Fruit fly (Drosophila melanogaster) whole organism, embryonic: Measurements from ENCODE around the gene Pfdn2.
A peak's percentile ranks its signal among the peaks of the same experiment; 100 is the strongest.

Experiments used
- B-H2 ChIP-seq: fragments of 200-800 bp; sonication (Bioruptor generic); optimal IDR thresholded peaks from 2 replicates; lab custom pipeline; 2018; ENCODE audit warnings: missing biosample characterization, mild to moderate bottlenecking, missing genetic modification characterization
- BEAF-32 ChIP-seq: fragments of 200-800 bp; sonication (Bioruptor generic); optimal IDR thresholded peaks from 3 replicates; lab custom pipeline; 2017; ENCODE audit warnings: missing biosample characterization, missing genetic modification characterization, mild to moderate bottlenecking, moderate library complexity, missing genetic modification reagents
- Blimp-1 ChIP-seq: fragments of 200-800 bp; sonication (Bioruptor generic); optimal IDR thresholded peaks from 3 replicates; lab custom pipeline; 2018; ENCODE audit warnings: missing biosample characterization, missing genetic modification characterization, mild to moderate bottlenecking, moderate library complexity, missing genetic modification reagents
- CG10366 ChIP-seq: fragments of 200-800 bp; sonication (Bioruptor generic); IDR thresholded peaks from 2 replicates; pipeline ENCODE4 v1.3.6; 2022; ENCODE audit warnings: missing biosample characterization, missing genetic modification characterization
- CG10543 ChIP-seq: fragments of 200-800 bp; sonication (Bioruptor generic); optimal IDR thresholded peaks from 3 replicates; lab custom pipeline; 2017; ENCODE audit warnings: missing biosample characterization, mild to moderate bottlenecking, missing genetic modification characterization, moderate library complexity
- CG11456 ChIP-seq: fragments of 200-800 bp; sonication (Bioruptor generic); IDR thresholded peaks from 3 replicates; pipeline ENCODE4 v1.3.6; 2022; ENCODE audit warnings: missing biosample characterization, missing genetic modification characterization
- CG12769 ChIP-seq: fragments of 200-800 bp; sonication (Bioruptor generic); optimal IDR thresholded peaks from 2 replicates; lab custom pipeline; 2019; ENCODE audit warnings: missing biosample characterization, mild to moderate bottlenecking, missing genetic modification characterization, moderate library complexity
- CG15601 ChIP-seq: fragments of 200-800 bp; sonication (Bioruptor generic); optimal IDR thresholded peaks from 3 replicates; lab custom pipeline; 2019; ENCODE audit warnings: missing biosample characterization, mild to moderate bottlenecking, missing genetic modification characterization, moderate library complexity
- CG17385 ChIP-seq: fragments of 200-800 bp; sonication (Bioruptor generic); optimal IDR thresholded peaks from 3 replicates; lab custom pipeline; 2018; ENCODE audit warnings: missing biosample characterization, mild to moderate bottlenecking, missing genetic modification characterization
- CG17802 ChIP-seq: fragments of 200-800 bp; sonication (Bioruptor generic); optimal IDR thresholded peaks from 2 replicates; lab custom pipeline; 2018; ENCODE audit warnings: missing biosample characterization, mild to moderate bottlenecking, missing genetic modification characterization, moderate library complexity
- CG17912 ChIP-seq: fragments of 200-800 bp; sonication (Bioruptor generic); optimal IDR thresholded peaks from 2 replicates; lab custom pipeline; 2018; ENCODE audit warnings: missing biosample characterization, mild to moderate bottlenecking, missing genetic modification characterization
- CG18476 ChIP-seq: fragments of 200-800 bp; sonication (Bioruptor generic); optimal IDR thresholded peaks from 2 replicates; lab custom pipeline; 2016; ENCODE audit warnings: missing biosample characterization, mild to moderate bottlenecking, missing genetic modification characterization
- CG18599 ChIP-seq: fragments of 200-800 bp; sonication (Bioruptor generic); optimal IDR thresholded peaks from 3 replicates; lab custom pipeline; 2017; ENCODE audit warnings: missing biosample characterization, missing genetic modification characterization, mild to moderate bottlenecking, moderate library complexity, missing genetic modification reagents
- CG2129 ChIP-seq: fragments of 200-800 bp; sonication (Bioruptor generic); IDR thresholded peaks from 2 replicates; pipeline ENCODE4 v1.3.6; 2022; ENCODE audit warnings: missing biosample characterization, missing genetic modification characterization; ENCODE audit not compliant: partially characterized antibody
- CG2199 ChIP-seq: fragments of 200-800 bp; sonication (Bioruptor generic); IDR thresholded peaks from 3 replicates; pipeline ENCODE4 v1.3.6; 2022; ENCODE audit warnings: missing biosample characterization, missing genetic modification characterization
- CG2202 ChIP-seq: fragments of 200-800 bp; sonication (Bioruptor generic); optimal IDR thresholded peaks from 2 replicates; lab custom pipeline; 2018; ENCODE audit warnings: missing biosample characterization, mild to moderate bottlenecking, missing genetic modification characterization
- CG2875 ChIP-seq: fragments of 200-800 bp; sonication (Bioruptor generic); optimal IDR thresholded peaks from 2 replicates; lab custom pipeline; 2017; ENCODE audit warnings: missing biosample characterization, mild to moderate bottlenecking, missing genetic modification characterization, missing genetic modification reagents
- CG3163 ChIP-seq: fragments of 200-800 bp; sonication (Bioruptor generic); optimal IDR thresholded peaks from 3 replicates; lab custom pipeline; 2016; ENCODE audit warnings: missing biosample characterization, missing genetic modification characterization
- CG34224 ChIP-seq: fragments of 200-800 bp; sonication (Bioruptor generic); IDR thresholded peaks from 3 replicates; pipeline ENCODE4 v1.3.6; 2022; ENCODE audit warnings: missing biosample characterization, missing genetic modification characterization; ENCODE audit not compliant: partially characterized antibody
- CG3847 ChIP-seq: fragments of 200-800 bp; sonication (Bioruptor generic); IDR thresholded peaks from 2 replicates; pipeline ENCODE4 v1.3.6; 2022; ENCODE audit warnings: missing biosample characterization, missing genetic modification characterization
- CG4282 ChIP-seq: fragments of 200-800 bp; sonication (Bioruptor generic); optimal IDR thresholded peaks from 2 replicates; lab custom pipeline; 2016; ENCODE audit warnings: missing biosample characterization, missing genetic modification characterization
- CG43689 ChIP-seq: fragments of 200-800 bp; sonication (Bioruptor generic); IDR thresholded peaks from 2 replicates; pipeline ENCODE4 v1.3.6; 2022; ENCODE audit warnings: missing biosample characterization, missing genetic modification characterization
- CG4617 ChIP-seq: fragments of 200-800 bp; sonication (Bioruptor generic); optimal IDR thresholded peaks from 3 replicates; lab custom pipeline; 2016; ENCODE audit warnings: missing biosample characterization, missing genetic modification characterization, borderline replicate concordance
- CG9609 ChIP-seq: fragments of 200-800 bp; sonication (Bioruptor generic); optimal IDR thresholded peaks from 3 replicates; lab custom pipeline; 2016; ENCODE audit warnings: missing biosample characterization, missing genetic modification characterization
- CG9876 ChIP-seq: fragments of 200-800 bp; sonication (Bioruptor generic); optimal IDR thresholded peaks from 2 replicates; lab custom pipeline; 2016; ENCODE audit warnings: missing biosample characterization, missing genetic modification characterization
- CHES-1-like ChIP-seq: fragments of 200-800 bp; sonication (Bioruptor generic); optimal IDR thresholded peaks from 2 replicates; lab custom pipeline; 2016; ENCODE audit warnings: missing biosample characterization, missing genetic modification characterization
- CTCF ChIP-seq: fragments of 200-800 bp; sonication (Bioruptor generic); optimal IDR thresholded peaks from 2 replicates; lab custom pipeline; 2017; ENCODE audit warnings: missing biosample characterization, mild to moderate bottlenecking, missing genetic modification characterization, moderate library complexity
- ERR ChIP-seq: fragments of 200-800 bp; sonication (Bioruptor generic); optimal IDR thresholded peaks from 2 replicates; lab custom pipeline; 2016; ENCODE audit warnings: missing biosample characterization, missing genetic modification characterization
- H15 ChIP-seq: fragments of 200-800 bp; sonication (Bioruptor generic); IDR thresholded peaks from 3 replicates; pipeline ENCODE4 v1.3.6; 2022; ENCODE audit warnings: missing biosample characterization, missing genetic modification characterization
- HLH4C ChIP-seq: fragments of 200-800 bp; sonication (Bioruptor generic); IDR thresholded peaks from 3 replicates; pipeline ENCODE4 v1.3.6; 2022; ENCODE audit warnings: missing biosample characterization, missing genetic modification characterization; ENCODE audit not compliant: partially characterized antibody
- Hr78 ChIP-seq, 2 experiments: fragments of 200-800 bp in 1 of 2; fragments of >200 bp in 1 of 2; sonication (Bioruptor generic) in 1 of 2; optimal IDR thresholded peaks; 2 replicates each; lab custom pipeline; 2017 to 2019; ENCODE audit warnings: missing biosample characterization in 2 of 2, missing genetic modification characterization in 2 of 2, mild to moderate bottlenecking in 1 of 2, moderate library complexity in 1 of 2
- Lpt ChIP-seq: fragments of >200 bp; optimal IDR thresholded peaks from 2 replicates; lab custom pipeline; 2018; ENCODE audit warnings: missing biosample characterization, missing genetic modification characterization
- NC2α ChIP-seq: fragments of 200-800 bp; sonication (Bioruptor generic); optimal IDR thresholded peaks from 2 replicates; lab custom pipeline; 2016; ENCODE audit warnings: missing biosample characterization, missing genetic modification characterization
- Sox100B ChIP-seq: fragments of 200-800 bp; sonication (Bioruptor generic); optimal IDR thresholded peaks from 3 replicates; lab custom pipeline; 2018; ENCODE audit warnings: missing biosample characterization, mild to moderate bottlenecking, missing genetic modification characterization
- Vsx1 ChIP-seq: fragments of 200-800 bp; sonication (Bioruptor generic); optimal IDR thresholded peaks from 2 replicates; lab custom pipeline; 2017; ENCODE audit warnings: missing biosample characterization, mild to moderate bottlenecking, missing genetic modification characterization, missing genetic modification reagents
- bsh ChIP-seq, 2 experiments: fragments of 200-800 bp; sonication (Bioruptor generic); optimal IDR thresholded peaks; 2 replicates each; lab custom pipeline; 2017 to 2018; ENCODE audit warnings: mild to moderate bottlenecking in 2 of 2, missing biosample characterization in 2 of 2, missing genetic modification characterization in 2 of 2, moderate library complexity in 1 of 2
- cad ChIP-seq: fragments of >200 bp; optimal IDR thresholded peaks from 2 replicates; lab custom pipeline; 2017; ENCODE audit warnings: missing biosample characterization, missing genetic modification characterization
- caup ChIP-seq: fragments of 200-800 bp; sonication (Bioruptor generic); optimal IDR thresholded peaks from 3 replicates; lab custom pipeline; 2017; ENCODE audit warnings: missing biosample characterization, mild to moderate bottlenecking, missing genetic modification characterization, moderate library complexity; ENCODE audit not compliant: severe bottlenecking
- chm ChIP-seq: fragments of 200-800 bp; sonication (Bioruptor generic); IDR thresholded peaks from 2 replicates; pipeline ENCODE4 v1.3.6; 2022; ENCODE audit warnings: missing biosample characterization, missing genetic modification characterization
- jumu ChIP-seq: fragments of 200-800 bp; sonication (Bioruptor generic); optimal IDR thresholded peaks from 3 replicates; lab custom pipeline; 2016; ENCODE audit warnings: missing biosample characterization, missing genetic modification characterization
- mam ChIP-seq: fragments of 200-800 bp; sonication (Bioruptor generic); optimal IDR thresholded peaks from 3 replicates; lab custom pipeline; 2016; ENCODE audit warnings: missing biosample characterization, missing genetic modification characterization
- oc ChIP-seq: fragments of 200-800 bp; sonication (Bioruptor generic); optimal IDR thresholded peaks from 2 replicates; lab custom pipeline; 2018; ENCODE audit warnings: missing biosample characterization, mild to moderate bottlenecking, missing genetic modification characterization, moderate library complexity
- p53 ChIP-seq: fragments of 200-800 bp; sonication (Bioruptor generic); optimal IDR thresholded peaks from 2 replicates; lab custom pipeline; 2016; ENCODE audit warnings: missing biosample characterization, missing genetic modification characterization
- pnt ChIP-seq: fragments of 200-800 bp; sonication (Bioruptor generic); optimal IDR thresholded peaks from 3 replicates; lab custom pipeline; 2016; ENCODE audit warnings: missing biosample characterization, missing genetic modification characterization
- shn ChIP-seq: fragments of 200-800 bp; sonication (Bioruptor generic); optimal IDR thresholded peaks from 3 replicates; lab custom pipeline; 2016; ENCODE audit warnings: missing biosample characterization, missing genetic modification characterization
- slp2 ChIP-seq: fragments of 200-800 bp; sonication (Bioruptor generic); optimal IDR thresholded peaks from 2 replicates; lab custom pipeline; 2016; ENCODE audit warnings: missing biosample characterization, missing genetic modification characterization
- sna ChIP-seq: fragments of 200-800 bp; sonication (Bioruptor generic); IDR thresholded peaks from 2 replicates; pipeline ENCODE4 v1.3.6; 2022; ENCODE audit warnings: missing biosample characterization, missing genetic modification characterization; ENCODE audit not compliant: partially characterized antibody
- sqz ChIP-seq: fragments of 200-800 bp; sonication (Bioruptor generic); optimal IDR thresholded peaks from 3 replicates; lab custom pipeline; 2018; ENCODE audit warnings: missing biosample characterization, mild to moderate bottlenecking, missing genetic modification characterization
- wek ChIP-seq: fragments of 200-800 bp; sonication (Bioruptor generic); optimal IDR thresholded peaks from 3 replicates; lab custom pipeline; 2018; ENCODE audit warnings: missing biosample characterization, mild to moderate bottlenecking, missing genetic modification characterization, moderate library complexity

Pfdn2 gene

dm6 chr3L:11074043-11074853 lies at the start of gene Pfdn2, which contains the start of gene Noc1 (continued):
- TF ChIP-seq NC2α (GFP tag; lab: Kevin White, UChicago) (no peak), H15 (GFP tag; lab: Robert Waterston, UW) (no peak), CG34224 (GFP tag; lab: Robert Waterston, UW) (no peak), chm (no peak), bsh (GFP tag; optimal IDR thresholded peaks at IDR 0.05; lab: Kevin White, UChicago) (peak in 1 of 2 experiments; percentile 62), sna (GFP tag; lab: Robert Waterston, UW) (no peak), slp2 (GFP tag; lab: Kevin White, UChicago) (no peak), CG2129 (no peak), CG4617 (GFP tag; lab: Kevin White, UChicago) (peak; percentile 59), caup (GFP tag; lab: Kevin White, UChicago) (no peak), CG3163 (GFP tag; lab: Kevin White, UChicago) (no peak), sqz (GFP tag; lab: Kevin White, UChicago) (no peak), CG10366 (GFP tag; lab: Robert Waterston, UW) (peak; percentile 50; the same call in 1 of the 2 replicates), Blimp-1 (GFP tag; lab: Kevin White, UChicago) (no peak), CG18599 (GFP tag; lab: Kevin White, UChicago) (no peak), CG12769 (tag; lab: Kevin White, UChicago) (no peak), B-H2 (peak; percentile 29), Hr78 (GFP tag; optimal IDR thresholded peaks at IDR 0.05; lab: Kevin White, UChicago) (no peak), CHES-1-like (GFP tag; lab: Kevin White, UChicago) (no peak), CTCF (GFP tag; lab: Kevin White, UChicago) (no peak), CG2875 (GFP tag; lab: Kevin White, UChicago) (no peak), CG9876 (GFP tag; lab: Kevin White, UChicago) (no peak), CG15601 (no peak), CG43689 (GFP tag; lab: Robert Waterston, UW) (no peak), Lpt (GFP tag; lab: Kevin White, UChicago) (no peak), shn (GFP tag; lab: Kevin White, UChicago) (no peak), CG9609 (no peak), Vsx1 (GFP tag; lab: Kevin White, UChicago) (no peak), CG11456 (no peak), CG17912 (GFP tag; lab: Kevin White, UChicago) (no peak), wek (no peak), mam (GFP tag; lab: Kevin White, UChicago) (peak; percentile 43), cad (no peak), CG2202 (tag; lab: Kevin White, UChicago) (no peak), Sox100B (GFP tag; lab: Kevin White, UChicago) (no peak), jumu (GFP tag; lab: Kevin White, UChicago) (no peak), CG17385 (peak; percentile 35), p53 (GFP tag; lab: Kevin White, UChicago) (no peak), oc (tag; lab: Kevin White, UChicago) (no peak), CG17802 (tag; lab: Kevin White, UChicago) (no peak), CG10543 (GFP tag; lab: Kevin White, UChicago) (no peak), CG2199 (GFP tag; lab: Robert Waterston, UW) (no peak), BEAF-32 (GFP tag; lab: Kevin White, UChicago) (peak; percentile 16), HLH4C (no peak), ERR (GFP tag; lab: Kevin White, UChicago) (no peak), CG4282 (GFP tag; lab: Kevin White, UChicago) (no peak), CG18476 (GFP tag; lab: Kevin White, UChicago) (no peak), pnt (GFP tag; lab: Kevin White, UChicago) (no peak), CG3847 (0 out of 2 replicates have a peak, but pooled peaks have one; percentile 26)
